Worm (Caenorhabditis elegans) whole organism, young adult: ENCODE results near the gene lido-1.
A peak's percentile ranks its signal among the peaks of the same experiment; 100 is the strongest.

Experiments
- F10E7.11 ChIP-seq: sonication (generic microtip); optimal IDR thresholded peaks from 2 replicates; lab custom pipeline; 2017; ENCODE audit warnings: mild to moderate bottlenecking, missing genetic modification characterization, moderate library complexity, missing compliant biosample characterization
- F52B5.7 ChIP-seq: sonication (generic microtip); optimal IDR thresholded peaks from 2 replicates; lab custom pipeline; 2016; ENCODE audit warnings: mild to moderate bottlenecking, missing genetic modification characterization, missing compliant biosample characterization
- F57C9.4 ChIP-seq: sonication (generic microtip); optimal IDR thresholded peaks from 2 replicates; lab custom pipeline; 2017; ENCODE audit warnings: mild to moderate bottlenecking, missing genetic modification characterization, missing compliant biosample characterization
- T07F8.4 ChIP-seq: sonication (generic microtip); optimal IDR thresholded peaks from 2 replicates; lab custom pipeline; 2016; ENCODE audit warnings: mild to moderate bottlenecking, missing genetic modification characterization, moderate library complexity, missing compliant biosample characterization
- Y53G8AR.9 ChIP-seq: fragments of 200-800 bp; sonication (Bioruptor generic); conservative IDR thresholded peaks from 2 replicates; pipeline ENCODE4 v1.3.6; 2022; ENCODE audit warnings: missing genetic modification reagents, missing genetic modification characterization, missing compliant biosample characterization
- Y95B8A.8 ChIP-seq: fragments of 200-800 bp; sonication (Bioruptor generic); IDR thresholded peaks from 2 replicates; pipeline ENCODE4 v1.3.6; 2022; ENCODE audit warnings: missing genetic modification reagents, missing genetic modification characterization, missing compliant biosample characterization
- akir-1 ChIP-seq: fragments of 200-800 bp; sonication (Bioruptor generic); optimal IDR thresholded peaks from 2 replicates; lab custom pipeline; 2018; ENCODE audit warnings: mild to moderate bottlenecking, missing genetic modification characterization, moderate library complexity, missing compliant biosample characterization
- ama-1 ChIP-seq, 3 experiments: fragments of 150-350 bp in 1 of 3; sonication (generic microtip) in 2 of 3; optimal IDR thresholded peaks; 2 replicates each; lab custom pipeline; 2014 to 2018; ENCODE audit warnings: missing biosample characterization in 2 of 3, missing genetic modification characterization in 2 of 3, missing genetic modification reagents in 2 of 3
- atf-7 ChIP-seq: sonication (generic microtip); optimal IDR thresholded peaks from 2 replicates; lab custom pipeline; 2017; ENCODE audit warnings: mild to moderate bottlenecking, missing genetic modification characterization, missing compliant biosample characterization
- bed-2 ChIP-seq: fragments of 200-800 bp; sonication (Bioruptor generic); IDR thresholded peaks from 2 replicates; pipeline ENCODE4 v1.3.6; 2022; ENCODE audit warnings: missing genetic modification reagents, missing genetic modification characterization, missing compliant biosample characterization
- cebp-1 ChIP-seq, 2 experiments: fragments of 200-800 bp in 1 of 2; sonication (Bioruptor generic) in 1 of 2; sonication (generic microtip) in 1 of 2; IDR thresholded peaks in 1 of 2; optimal IDR thresholded peaks in 1 of 2; 2 replicates each; pipeline versions ENCODE4 v1.3.6 to Lab custom; 2017 to 2022; ENCODE audit warnings: missing compliant biosample characterization in 2 of 2, missing genetic modification characterization in 2 of 2, mild to moderate bottlenecking in 1 of 2, missing genetic modification reagents in 1 of 2, moderate library complexity in 1 of 2
- ceh-27 ChIP-seq: fragments of 200-800 bp; sonication (Bioruptor generic); optimal IDR thresholded peaks from 2 replicates; lab custom pipeline; 2018; ENCODE audit warnings: mild to moderate bottlenecking, missing genetic modification characterization, moderate library complexity, missing compliant biosample characterization
- ceh-91 ChIP-seq: fragments of 200-800 bp; sonication (Bioruptor generic); IDR thresholded peaks from 2 replicates; pipeline ENCODE4 v1.3.6; 2022; ENCODE audit warnings: missing genetic modification reagents, missing genetic modification characterization, missing compliant biosample characterization
- chd-7 ChIP-seq: sonication (generic microtip); optimal IDR thresholded peaks from 2 replicates; lab custom pipeline; 2016; ENCODE audit warnings: mild to moderate bottlenecking, missing genetic modification characterization, moderate library complexity, missing compliant biosample characterization
- dpff-1 ChIP-seq: sonication (generic microtip); optimal IDR thresholded peaks from 2 replicates; lab custom pipeline; 2017; ENCODE audit warnings: mild to moderate bottlenecking, missing genetic modification characterization, missing compliant biosample characterization
- egl-44 ChIP-seq: fragments of 200-800 bp; sonication (Bioruptor generic); IDR thresholded peaks from 2 replicates; pipeline ENCODE4 v1.3.6; 2022; ENCODE audit warnings: missing genetic modification reagents, missing genetic modification characterization, missing compliant biosample characterization
- egrh-3 ChIP-seq: fragments of 200-800 bp; sonication (Bioruptor generic); IDR thresholded peaks from 2 replicates; pipeline ENCODE4 v1.3.6; 2022; ENCODE audit warnings: missing genetic modification reagents, missing genetic modification characterization, missing compliant biosample characterization
- hlh-26 ChIP-seq: fragments of 200-800 bp; sonication (Bioruptor generic); conservative IDR thresholded peaks from 2 replicates; pipeline ENCODE4 v1.3.6; 2022; ENCODE audit warnings: missing genetic modification reagents, missing genetic modification characterization, missing compliant biosample characterization
- lag-1 ChIP-seq: fragments of 200-800 bp; sonication (Bioruptor generic); IDR thresholded peaks from 2 replicates; pipeline ENCODE4 v1.3.6; 2022; ENCODE audit warnings: missing genetic modification reagents, missing genetic modification characterization, missing compliant biosample characterization
- let-526 ChIP-seq: fragments of 200-800 bp; sonication (Bioruptor generic); IDR thresholded peaks from 2 replicates; pipeline ENCODE4 v1.3.6; 2022; ENCODE audit warnings: missing genetic modification reagents, missing genetic modification characterization, missing compliant biosample characterization
- lin-35 ChIP-seq, 3 experiments: fragments of 150-350 bp in 2 of 3; sonication (generic microtip) in 1 of 3; optimal IDR thresholded peaks; 2 replicates each; lab custom pipeline; 2014 to 2018; ENCODE audit warnings: missing biosample characterization in 3 of 3, missing genetic modification characterization in 3 of 3, missing genetic modification reagents in 3 of 3
- lin-54 ChIP-seq: fragments of 200-800 bp; sonication (Bioruptor generic); optimal IDR thresholded peaks from 2 replicates; lab custom pipeline; 2018; ENCODE audit warnings: mild to moderate bottlenecking, missing genetic modification characterization, missing compliant biosample characterization
- lsl-1 ChIP-seq: fragments of 200-800 bp; sonication (Bioruptor generic); optimal IDR thresholded peaks from 2 replicates; lab custom pipeline; 2018; ENCODE audit warnings: mild to moderate bottlenecking, missing genetic modification characterization, moderate library complexity, missing compliant biosample characterization
- madf-6 ChIP-seq: fragments of 200-800 bp; sonication (Bioruptor generic); IDR thresholded peaks from 2 replicates; pipeline ENCODE4 v1.3.6; 2022; ENCODE audit warnings: missing genetic modification reagents, missing genetic modification characterization, missing compliant biosample characterization
- mes-4 ChIP-seq: sonication (generic microtip); optimal IDR thresholded peaks from 2 replicates; lab custom pipeline; 2016; ENCODE audit warnings: missing genotype, missing genetic modification characterization, missing compliant biosample characterization
- nfyb-1 ChIP-seq: fragments of 200-800 bp; sonication (Bioruptor generic); IDR thresholded peaks from 2 replicates; pipeline ENCODE4 v1.3.6; 2022; ENCODE audit warnings: missing genetic modification reagents, missing genetic modification characterization, missing compliant biosample characterization
- nhr-120 ChIP-seq: fragments of 200-800 bp; sonication (Bioruptor generic); IDR thresholded peaks from 2 replicates; pipeline ENCODE4 v1.3.6; 2022; ENCODE audit warnings: missing genetic modification characterization, missing compliant biosample characterization
- nhr-80 ChIP-seq: sonication (generic microtip); optimal IDR thresholded peaks from 2 replicates; lab custom pipeline; 2016; ENCODE audit warnings: missing genetic modification characterization, missing compliant biosample characterization
- pbrm-1 ChIP-seq: fragments of 200-800 bp; sonication (Bioruptor generic); IDR thresholded peaks from 2 replicates; pipeline ENCODE4 v1.3.6; 2022; ENCODE audit warnings: missing genetic modification reagents, missing genetic modification characterization, missing compliant biosample characterization
- rec-8 ChIP-seq, 2 experiments: sonication (generic microtip); optimal IDR thresholded peaks; 2 replicates each; lab custom pipeline; 2016; ENCODE audit warnings: mild to moderate bottlenecking in 2 of 2, missing genetic modification characterization in 2 of 2, missing genetic modification reagents in 2 of 2, missing genotype in 2 of 2, missing biosample characterization in 1 of 2, missing compliant biosample characterization in 1 of 2, moderate library complexity in 1 of 2
- snpc-1.1 ChIP-seq: sonication (generic microtip); optimal IDR thresholded peaks from 2 replicates; lab custom pipeline; 2017; ENCODE audit warnings: missing genetic modification characterization, mild to moderate bottlenecking, missing compliant biosample characterization, antibody characterized with exemption, moderate library complexity, missing genotype, missing genetic modification reagents; ENCODE audit not compliant: insufficient read depth
- snpc-4 ChIP-seq, 5 experiments: fragments of 150-350 bp in 1 of 5; sonication (generic microtip) in 4 of 5; optimal IDR thresholded peaks; 2 replicates each; lab custom pipeline; 2014 to 2018; ENCODE audit warnings: missing genetic modification characterization in 5 of 5, missing biosample characterization in 3 of 5, antibody characterized with exemption in 2 of 5, mild to moderate bottlenecking in 2 of 5, missing compliant biosample characterization in 2 of 5, missing genotype in 2 of 5, moderate library complexity in 2 of 5, missing genetic modification reagents in 1 of 5
- somi-1 ChIP-seq: fragments of 200-800 bp; sonication (Bioruptor generic); optimal IDR thresholded peaks from 2 replicates; lab custom pipeline; 2018; ENCODE audit warnings: mild to moderate bottlenecking, missing genetic modification characterization, missing compliant biosample characterization
- tbp1 ChIP-seq: fragments of 200-800 bp; sonication (Bioruptor generic); optimal IDR thresholded peaks from 2 replicates; lab custom pipeline; 2018; ENCODE audit warnings: mild to moderate bottlenecking, missing genetic modification characterization, missing compliant biosample characterization
- tbx-9 ChIP-seq: sonication (generic microtip); optimal IDR thresholded peaks from 2 replicates; lab custom pipeline; 2016; ENCODE audit warnings: borderline replicate concordance, missing genetic modification characterization, inconsistent platforms, missing compliant biosample characterization
- zfh-2 ChIP-seq: fragments of 200-800 bp; sonication (Bioruptor generic); conservative IDR thresholded peaks from 2 replicates; pipeline ENCODE4 v1.3.6; 2022; ENCODE audit warnings: missing genetic modification reagents, missing genetic modification characterization, missing compliant biosample characterization
- ztf-3 ChIP-seq: fragments of 200-800 bp; sonication (Bioruptor generic); optimal IDR thresholded peaks from 2 replicates; lab custom pipeline; 2018; ENCODE audit warnings: mild to moderate bottlenecking, missing genetic modification characterization, missing compliant biosample characterization

Gene lido-1

ce11 chrX:17058340-17058739, 38.0 kb downstream of the lido-1 start:
- no peak for TF ChIP-seq akir-1 (GFP tag; lab: Kevin White, UChicago)
- peak; percentile 10 for TF ChIP-seq ceh-27 (GFP tag; lab: Kevin White, UChicago)
- TF ChIP-seq dpff-1, result no peak
- TF ChIP-seq lsl-1 (GFP tag; lab: Kevin White, UChicago), result no peak
- TF ChIP-seq nhr-120, result no peak
- no peak for TF ChIP-seq tbp1 (GFP tag; lab: Kevin White, UChicago)
- peak; percentile 45 for TF ChIP-seq chd-7 (tag; lab: Kevin White, UChicago)
- TF ChIP-seq bed-2 (GFP tag; lab: Robert Waterston, UW), result no peak
- no peak for TF ChIP-seq hlh-26 (GFP tag; lab: Robert Waterston, UW)
- peak; percentile 87 for TF ChIP-seq zfh-2 (GFP tag; lab: Robert Waterston, UW)
- TF ChIP-seq cebp-1 (GFP tag; IDR thresholded peaks at IDR 0.05; lab: Robert Waterston, UW), result no peak
- TF ChIP-seq cebp-1 (tag; optimal IDR thresholded peaks at IDR 0.05; lab: Kevin White, UChicago), result peak; percentile 34
- TF ChIP-seq rec-8 (tag; optimal IDR thresholded peaks at IDR 0.05; lab: Kevin White, UChicago), result no peak
- no peak for TF ChIP-seq ceh-91 (GFP tag; lab: Robert Waterston, UW)
- peak; percentile 2 for TF ChIP-seq somi-1
- no peak for TF ChIP-seq Y95B8A.8 (GFP tag; lab: Robert Waterston, UW)
- TF ChIP-seq ama-1 (optimal IDR thresholded peaks at IDR 0.05; lab: Kevin White, UChicago), result peak; percentile 40
- no peak for TF ChIP-seq ama-1 (GFP tag; optimal IDR thresholded peaks at IDR 0.05; lab: Kevin White, UChicago)
- TF ChIP-seq let-526 (GFP tag; lab: Robert Waterston, UW), result no peak
- TF ChIP-seq nfyb-1, result 0 out of 2 replicates have a peak, but pooled peaks have one; percentile 47
- TF ChIP-seq egrh-3, result peak; percentile 73
- TF ChIP-seq pbrm-1 (GFP tag; lab: Robert Waterston, UW), result 0 out of 2 replicates have a peak, but pooled peaks have one; percentile 10
- TF ChIP-seq, all 124 proteins: peak for 9

- TF ChIP-seq F57C9.4 (tag; lab: Kevin White, UChicago) (no peak), somi-1 (no peak), mes-4 (tag; lab: Kevin White, UChicago) (no peak), cebp-1 (GFP tag; IDR thresholded peaks at IDR 0.05; lab: Robert Waterston, UW) (no peak), cebp-1 (tag; optimal IDR thresholded peaks at IDR 0.05; lab: Kevin White, UChicago) (peak; percentile 5), Y53G8AR.9 (GFP tag; lab: Robert Waterston, UW) (no peak), let-526 (GFP tag; lab: Robert Waterston, UW) (no peak), atf-7 (tag; lab: Kevin White, UChicago) (peak; percentile 15), nhr-80 (tag; lab: Kevin White, UChicago) (peak; percentile 33), snpc-4 (GFP tag; optimal IDR thresholded peaks at IDR 0.05; lab: Kevin White, UChicago) (no peak), snpc-4 (tag; optimal IDR thresholded peaks at IDR 0.05; lab: Kevin White, UChicago) (peak; percentile 25 to 81 (median 64)), snpc-1.1 (tag; lab: Kevin White, UChicago) (no peak), nhr-120 (no peak), egl-44 (GFP tag; lab: Robert Waterston, UW) (no peak), lag-1 (no peak), rec-8 (tag; optimal IDR thresholded peaks at IDR 0.05; lab: Kevin White, UChicago) (no peak), ama-1 (optimal IDR thresholded peaks at IDR 0.05; lab: Kevin White, UChicago) (no peak), ama-1 (GFP tag; optimal IDR thresholded peaks at IDR 0.05; lab: Kevin White, UChicago) (peak in 1 of 2 experiments; percentile 12), tbx-9 (tag; lab: Kevin White, UChicago) (no peak), madf-6 (GFP tag; lab: Robert Waterston, UW) (no peak), lin-54 (no peak), ztf-3 (GFP tag; lab: Kevin White, UChicago) (no peak), pbrm-1 (GFP tag; lab: Robert Waterston, UW) (no peak), F52B5.7 (tag; lab: Kevin White, UChicago) (no peak), lin-35 (GFP tag; optimal IDR thresholded peaks at IDR 0.05; lab: Kevin White, UChicago) (peak in 1 of 3 experiments; percentile 12), T07F8.4 (tag; lab: Kevin White, UChicago) (no peak), F10E7.11 (no peak)
Observed at ce11 chrX:17055836-17056783, 40.2 kb downstream of the lido-1 start.
